Worm (Caenorhabditis elegans): ENCODE measurements around the gene F52B11.2.
A peak's percentile ranks its signal among the peaks of the same experiment; 100 is the strongest.

ce11 chrIV:14033752-14034570 lies 49.4 kb upstream of the F52B11.2 start:
- peak; percentile 81 for TF ChIP-seq lin-11 (tag; optimal IDR thresholded peaks at IDR 0.05)
- TF ChIP-seq aly-2 (tag; optimal IDR thresholded peaks at IDR 0.05) = no peak
- no peak for TF ChIP-seq elt-3 (tag; optimal IDR thresholded peaks at IDR 0.05)
- TF ChIP-seq peb-1 (tag; optimal IDR thresholded peaks at IDR 0.05) = peak; percentile 66
- peak; percentile 100 for TF ChIP-seq ama-1 (optimal IDR thresholded peaks at IDR 0.05)
- TF ChIP-seq unc-55 (GFP tag; optimal IDR thresholded peaks at IDR 0.05) = peak; percentile 60
- no peak for TF ChIP-seq snpc-4 (tag; optimal IDR thresholded peaks at IDR 0.05)
- peak; percentile 83 for TF ChIP-seq nhr-25 (tag; optimal IDR thresholded peaks at IDR 0.05)
- TF ChIP-seq ztf-11 (tag; optimal IDR thresholded peaks at IDR 0.05) = peak; percentile 72
